Fruit fly (Drosophila melanogaster) whole organism: ENCODE measurements around the gene yellow-k.

Source experiments
- CG8478 ChIP-seq: fragments of >200 bp; optimal IDR thresholded peaks from 2 replicates; lab custom pipeline; 2018; ENCODE audit warnings: inconsistent platforms
- Dll ChIP-seq: fragments of >200 bp; optimal IDR thresholded peaks from 2 replicates; lab custom pipeline; 2017
- EcR ChIP-seq, 2 experiments: fragments of >200 bp; optimal IDR thresholded peaks; 2 replicates each; lab custom pipeline; 2017; ENCODE audit warnings: missing biosample characterization in 2 of 2, missing genetic modification characterization in 2 of 2, missing genetic modification reagents in 2 of 2
- pan ChIP-seq: fragments of >200 bp; optimal IDR thresholded peaks from 2 replicates; lab custom pipeline; 2017
- psq ChIP-seq: fragments of >200 bp; optimal IDR thresholded peaks from 2 replicates; lab custom pipeline; 2017
- usp ChIP-seq: fragments of >200 bp; optimal IDR thresholded peaks from 2 replicates; lab custom pipeline; 2017; ENCODE audit warnings: missing biosample characterization, missing genetic modification characterization, mixed read lengths

- TF ChIP-seq psq (lab: Kevin White, UChicago) (no peak), EcR (GFP tag; optimal IDR thresholded peaks at IDR 0.05; lab: Kevin White, UChicago) (no peak), Dll (lab: Kevin White, UChicago) (no peak), CG8478 (lab: Kevin White, UChicago) (no peak), usp (no peak), pan (lab: Kevin White, UChicago) (no peak)
Observed at dm6 chr3L:15504687-15505086, 15.7 kb upstream of the yellow-k start, which contains the start of gene CG7857.
